Worm (Caenorhabditis elegans): ENCODE measurements around the gene vps-16.

DNA sequence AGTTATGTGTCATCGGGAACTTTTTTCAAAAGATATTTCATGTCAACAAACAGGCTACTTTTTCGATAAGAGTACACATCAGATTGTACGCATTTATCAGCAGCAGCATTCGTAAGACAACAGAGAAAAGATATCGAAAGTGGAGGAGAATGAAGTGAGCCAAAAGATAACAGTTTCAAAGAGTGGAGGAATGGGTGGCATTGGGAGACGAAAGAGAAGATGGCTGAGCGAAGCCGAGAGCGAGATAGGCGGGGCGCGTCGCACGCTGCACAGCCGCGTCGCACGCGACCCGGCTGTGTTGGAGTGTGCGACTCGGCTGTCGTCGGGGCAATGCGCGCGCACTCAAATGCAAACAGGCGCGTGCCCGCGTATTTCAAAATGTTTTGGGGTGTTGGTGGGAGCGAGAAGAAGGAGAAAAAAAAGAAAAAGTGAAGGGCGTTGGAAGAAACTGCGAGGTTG is 31.1 kb downstream of the vps-16 start:
- TF ChIP-seq ztf-29 (GFP tag; IDR thresholded peaks at IDR 0.05) (peak; percentile 52; the same call in 1 of the 2 replicates), flt-1 (GFP tag; IDR thresholded peaks at IDR 0.05) (no peak)

Data from whole organism, midembryonic.